Worm (Caenorhabditis elegans) whole organism, late embryonic: ENCODE data around the gene K10C2.7.

Experiments
- C08G9.2 ChIP-seq: sonication (generic microtip); optimal IDR thresholded peaks from 2 replicates; lab custom pipeline; 2016; ENCODE audit warnings: mild to moderate bottlenecking, missing genetic modification characterization, moderate library complexity, missing compliant biosample characterization
- C38D4.7 ChIP-seq: fragments of 200-800 bp; sonication (Bioruptor generic); optimal IDR thresholded peaks from 2 replicates; lab custom pipeline; 2018; ENCODE audit warnings: mild to moderate bottlenecking, missing genetic modification characterization, moderate library complexity, missing compliant biosample characterization
- F13H6.1 ChIP-seq: sonication (generic microtip); optimal IDR thresholded peaks from 2 replicates; lab custom pipeline; 2016; ENCODE audit warnings: missing genetic modification characterization, missing compliant biosample characterization
- ama-1 ChIP-seq: fragments of 150-350 bp; optimal IDR thresholded peaks from 2 replicates; lab custom pipeline; 2014
- ceh-14 ChIP-seq: sonication (generic microtip); optimal IDR thresholded peaks from 2 replicates; lab custom pipeline; 2016; ENCODE audit warnings: missing genotype, missing genetic modification characterization, missing compliant biosample characterization
- ceh-18 ChIP-seq: sonication (generic microtip); optimal IDR thresholded peaks from 2 replicates; lab custom pipeline; 2016; ENCODE audit warnings: missing genetic modification characterization, missing compliant biosample characterization
- ceh-19 ChIP-seq: fragments of 200-800 bp; sonication (Bioruptor generic); optimal IDR thresholded peaks from 2 replicates; lab custom pipeline; 2018; ENCODE audit warnings: mild to moderate bottlenecking, missing genetic modification characterization, missing compliant biosample characterization
- ceh-2 ChIP-seq: sonication (generic microtip); optimal IDR thresholded peaks from 2 replicates; lab custom pipeline; 2016; ENCODE audit warnings: missing genotype, missing genetic modification characterization, missing compliant biosample characterization
- ceh-22 ChIP-seq: sonication (generic microtip); optimal IDR thresholded peaks from 2 replicates; lab custom pipeline; 2017; ENCODE audit warnings: missing biosample characterization, missing genetic modification characterization
- ceh-30 ChIP-seq: fragments of 150-350 bp; optimal IDR thresholded peaks from 2 replicates; lab custom pipeline; 2014; ENCODE audit warnings: missing biosample characterization, missing genetic modification characterization
- ceh-31 ChIP-seq: sonication (generic microtip); optimal IDR thresholded peaks from 2 replicates; lab custom pipeline; 2016; ENCODE audit warnings: missing genetic modification characterization, missing compliant biosample characterization
- ceh-34 ChIP-seq: sonication (generic microtip); optimal IDR thresholded peaks from 2 replicates; lab custom pipeline; 2016; ENCODE audit warnings: mild to moderate bottlenecking, missing genetic modification characterization, missing compliant biosample characterization
- ceh-48 ChIP-seq: sonication (generic microtip); optimal IDR thresholded peaks from 2 replicates; lab custom pipeline; 2016; ENCODE audit warnings: missing genetic modification characterization, inconsistent platforms, missing compliant biosample characterization
- ceh-6 ChIP-seq: fragments of 200-800 bp; sonication (Bioruptor generic); optimal IDR thresholded peaks from 2 replicates; lab custom pipeline; 2018; ENCODE audit warnings: mild to moderate bottlenecking, missing genetic modification characterization, missing compliant biosample characterization
- ceh-9 ChIP-seq: sonication (generic microtip); optimal IDR thresholded peaks from 2 replicates; lab custom pipeline; 2016; ENCODE audit warnings: mild to moderate bottlenecking, missing genetic modification characterization, inconsistent platforms, missing compliant biosample characterization
- elt-2 ChIP-seq: sonication (generic microtip); optimal IDR thresholded peaks from 2 replicates; lab custom pipeline; 2016; ENCODE audit warnings: missing genetic modification reagents, missing genetic modification characterization, missing compliant biosample characterization
- ets-4 ChIP-seq: sonication (generic microtip); optimal IDR thresholded peaks from 2 replicates; lab custom pipeline; 2016; ENCODE audit warnings: missing genetic modification characterization, missing compliant biosample characterization
- eyg-1 ChIP-seq: sonication (generic microtip); optimal IDR thresholded peaks from 2 replicates; lab custom pipeline; 2016; ENCODE audit warnings: missing genotype, missing genetic modification characterization, missing compliant biosample characterization
- fax-1 ChIP-seq: sonication (generic microtip); optimal IDR thresholded peaks from 2 replicates; lab custom pipeline; 2016; ENCODE audit warnings: missing genotype, missing genetic modification characterization, missing compliant biosample characterization
- fkh-10 ChIP-seq: fragments of 150-350 bp; optimal IDR thresholded peaks from 2 replicates; lab custom pipeline; 2014; ENCODE audit warnings: missing biosample characterization, missing genetic modification reagents, missing genetic modification characterization
- hlh-6 ChIP-seq: sonication (generic microtip); optimal IDR thresholded peaks from 2 replicates; lab custom pipeline; 2016; ENCODE audit warnings: missing genotype, missing genetic modification characterization, missing compliant biosample characterization
- hlh-8 ChIP-seq: sonication (generic microtip); optimal IDR thresholded peaks from 2 replicates; lab custom pipeline; 2016; ENCODE audit warnings: missing genotype, missing genetic modification characterization, missing compliant biosample characterization
- lin-11 ChIP-seq: fragments of 200-800 bp; sonication (Bioruptor generic); optimal IDR thresholded peaks from 2 replicates; lab custom pipeline; 2018; ENCODE audit warnings: mild to moderate bottlenecking, missing genetic modification characterization, missing compliant biosample characterization
- madf-2 ChIP-seq: sonication (generic microtip); optimal IDR thresholded peaks from 2 replicates; lab custom pipeline; 2017; ENCODE audit warnings: missing genetic modification characterization, missing compliant biosample characterization
- mec-3 ChIP-seq: sonication (generic microtip); optimal IDR thresholded peaks from 2 replicates; lab custom pipeline; 2016; ENCODE audit warnings: borderline replicate concordance, missing genetic modification characterization, missing compliant biosample characterization
- nfya-1 ChIP-seq: sonication (generic microtip); optimal IDR thresholded peaks from 2 replicates; lab custom pipeline; 2017; ENCODE audit warnings: missing genetic modification characterization, mild to moderate bottlenecking, missing compliant biosample characterization, antibody characterized with exemption, moderate library complexity
- nhr-11 ChIP-seq: fragments of 150-350 bp; optimal IDR thresholded peaks from 2 replicates; lab custom pipeline; 2014; ENCODE audit warnings: missing biosample characterization, missing genetic modification characterization
- nhr-232 ChIP-seq: sonication (generic microtip); optimal IDR thresholded peaks from 2 replicates; lab custom pipeline; 2016; ENCODE audit warnings: missing genetic modification characterization, missing compliant biosample characterization
- npax-4 ChIP-seq: sonication (generic microtip); optimal IDR thresholded peaks from 2 replicates; lab custom pipeline; 2016; ENCODE audit warnings: missing genetic modification characterization, missing compliant biosample characterization
- odd-2 ChIP-seq: sonication (generic microtip); optimal IDR thresholded peaks from 2 replicates; lab custom pipeline; 2017; ENCODE audit warnings: antibody characterized with exemption, mild to moderate bottlenecking, missing genetic modification characterization, missing compliant biosample characterization
- pat-9 ChIP-seq: fragments of 200-800 bp; sonication (Bioruptor generic); optimal IDR thresholded peaks from 2 replicates; lab custom pipeline; 2018; ENCODE audit warnings: mild to moderate bottlenecking, missing genetic modification characterization, moderate library complexity, missing compliant biosample characterization
- pros-1 ChIP-seq: fragments of 150-350 bp; optimal IDR thresholded peaks from 2 replicates; lab custom pipeline; 2014; ENCODE audit warnings: missing biosample characterization, missing genetic modification reagents, missing genetic modification characterization
- ref-2 ChIP-seq: sonication (generic microtip); optimal IDR thresholded peaks from 2 replicates; lab custom pipeline; 2016; ENCODE audit warnings: missing genetic modification characterization, missing compliant biosample characterization
- rnt-1 ChIP-seq: sonication (generic microtip); optimal IDR thresholded peaks from 2 replicates; lab custom pipeline; 2016; ENCODE audit warnings: missing genetic modification characterization, missing compliant biosample characterization
- sdc-2 ChIP-seq: sonication (generic microtip); optimal IDR thresholded peaks from 2 replicates; lab custom pipeline; 2016; ENCODE audit warnings: missing genotype, missing genetic modification characterization, missing compliant biosample characterization
- syd-9 ChIP-seq: sonication (generic microtip); optimal IDR thresholded peaks from 2 replicates; lab custom pipeline; 2016; ENCODE audit warnings: mild to moderate bottlenecking, missing genetic modification characterization, moderate library complexity, missing compliant biosample characterization
- tbx-2 ChIP-seq: sonication (generic microtip); optimal IDR thresholded peaks from 2 replicates; lab custom pipeline; 2016; ENCODE audit warnings: missing genetic modification characterization, missing compliant biosample characterization
- zip-5 ChIP-seq: sonication (generic microtip); optimal IDR thresholded peaks from 2 replicates; lab custom pipeline; 2016; ENCODE audit warnings: missing genetic modification characterization, missing compliant biosample characterization

K10C2.7 gene

ce11 chrX:6412575-6412974 is 30.7 kb downstream of the K10C2.7 start, which contains the start of gene T22E5.1:
T22E5.1 (plus strand) TSS chrX:6412875.
- TF ChIP-seq ama-1 (lab: Kevin White, UChicago) (no peak), C08G9.2 (tag; lab: Kevin White, UChicago) (no peak), ceh-30 (no peak), ceh-9 (tag; lab: Kevin White, UChicago) (no peak), odd-2 (no peak), nhr-11 (no peak), ceh-31 (tag; lab: Kevin White, UChicago) (no peak), ceh-19 (GFP tag; lab: Kevin White, UChicago) (no peak), sdc-2 (tag; lab: Kevin White, UChicago) (no peak), C38D4.7 (no peak), zip-5 (tag; lab: Kevin White, UChicago) (no peak), ceh-22 (tag; lab: Kevin White, UChicago) (no peak)

- TF ChIP-seq rnt-1 (tag; lab: Kevin White, UChicago) (peak; percentile 43), hlh-8 (peak; percentile 45), ceh-18 (tag; lab: Kevin White, UChicago) (peak; percentile 89), ceh-48 (tag; lab: Kevin White, UChicago) (no peak), ets-4 (tag; lab: Kevin White, UChicago) (no peak), ceh-22 (tag; lab: Kevin White, UChicago) (no peak), pat-9 (tag; lab: Kevin White, UChicago) (peak; percentile 45), F13H6.1 (peak; percentile 15), nfya-1 (tag; lab: Kevin White, UChicago) (peak; percentile 19), syd-9 (tag; lab: Kevin White, UChicago) (peak; percentile 32), ceh-34 (tag; lab: Kevin White, UChicago) (peak; percentile 74), ceh-14 (tag; lab: Kevin White, UChicago) (peak; percentile 24)
These were observed 33.0 kb downstream of the K10C2.7 start, which contains the start of gene mup-2 for ce11 chrX:6410177-6410765. mup-2 (minus strand) TSS chrX:6410227.

DNA sequence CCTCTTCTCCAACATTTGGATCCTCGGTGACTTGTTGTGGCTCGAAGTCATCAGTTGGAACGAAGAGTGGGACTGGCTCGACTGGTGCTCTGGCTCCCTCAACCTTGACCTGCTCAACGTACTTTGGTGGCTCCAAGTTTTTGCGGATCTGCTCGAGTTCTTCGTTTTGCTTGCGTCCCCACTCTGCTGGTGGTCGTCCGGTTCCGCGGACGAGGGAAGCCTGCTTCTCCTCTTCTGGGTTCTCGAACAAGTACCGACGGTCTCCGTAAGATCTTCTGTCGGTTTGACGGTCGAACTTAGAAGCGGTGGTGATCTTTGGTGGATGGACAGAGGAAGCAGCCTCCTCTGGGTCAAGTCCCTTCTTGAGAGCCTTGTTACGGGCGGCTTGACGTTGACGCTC is 34.6 kb downstream of the K10C2.7 start:
- TF ChIP-seq ets-4 (tag; lab: Kevin White, UChicago) (no peak), hlh-6 (no peak), lin-11 (no peak), zip-5 (tag; lab: Kevin White, UChicago) (no peak), npax-4 (no peak), fax-1 (tag; lab: Kevin White, UChicago) (no peak), madf-2 (tag; lab: Kevin White, UChicago) (no peak), pros-1 (tag; lab: Kevin White, UChicago) (no peak), ceh-2 (no peak), ceh-6 (GFP tag; lab: Kevin White, UChicago) (no peak), mec-3 (tag; lab: Kevin White, UChicago) (no peak), eyg-1 (tag; lab: Kevin White, UChicago) (no peak), ref-2 (tag; lab: Kevin White, UChicago) (no peak), ceh-34 (tag; lab: Kevin White, UChicago) (no peak), C38D4.7 (no peak)

DNA sequence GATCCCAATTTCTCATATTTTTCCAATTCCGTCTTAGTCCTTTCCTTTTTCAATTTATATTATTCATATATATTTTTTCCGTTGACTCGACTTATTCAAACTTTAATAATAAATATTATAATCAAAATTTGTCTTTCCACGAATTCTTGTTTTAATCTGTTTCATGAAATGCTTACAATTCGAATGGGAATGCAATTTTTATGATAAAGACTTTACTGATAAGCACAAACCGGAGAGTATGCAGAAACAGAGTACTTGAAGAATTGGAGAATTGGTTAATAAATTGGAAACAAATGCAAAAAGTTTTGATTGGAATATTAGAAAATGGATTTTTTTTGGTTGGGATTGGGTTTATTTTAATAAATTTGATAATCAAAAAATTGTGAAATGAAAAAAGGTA is 35.0 kb downstream of the K10C2.7 start:
- peak; percentile 28 for TF ChIP-seq elt-2 (tag; lab: Kevin White, UChicago)
- no peak for TF ChIP-seq pros-1 (tag; lab: Kevin White, UChicago)

ce11 chrX:6407805-6408204 is 35.5 kb downstream of the K10C2.7 start:
- TF ChIP-seq tbx-2 (tag; lab: Kevin White, UChicago): no peak
- no peak for TF ChIP-seq fkh-10 (GFP tag; lab: Kevin White, UChicago)
- no peak for TF ChIP-seq C08G9.2 (tag; lab: Kevin White, UChicago)
- TF ChIP-seq nhr-232 (tag; lab: Kevin White, UChicago): no peak
- no peak for TF ChIP-seq C38D4.7
